Fruit fly (Drosophila melanogaster): ENCODE data around the gene Wdr37.

The Wdr37 gene

dm6 chr3R:18365978-18366643 is 36.4 kb downstream of the Wdr37 start, which contains the start of the genes WRNexo and Nup43 (continued):
- no peak for TF ChIP-seq Sry-β (GFP tag; optimal IDR thresholded peaks at IDR 0.05)
- TF ChIP-seq CG9932 (GFP tag; IDR thresholded peaks at IDR 0.05): peak; percentile 62
- no peak for TF ChIP-seq CG8478 (optimal IDR thresholded peaks at IDR 0.05)
- TF ChIP-seq sd (tag; optimal IDR thresholded peaks at IDR 0.05): no peak
- TF ChIP-seq Nf-YC (tag; optimal IDR thresholded peaks at IDR 0.05): peak; percentile 33
- peak; percentile 79 for TF ChIP-seq Med (GFP tag)
- no peak for TF ChIP-seq CG4282 (GFP tag; optimal IDR thresholded peaks at IDR 0.05)
- TF ChIP-seq CG2116 (GFP tag; optimal IDR thresholded peaks at IDR 0.05): peak; percentile 36
- no peak for TF ChIP-seq grn (GFP tag; optimal IDR thresholded peaks at IDR 0.05)
- TF ChIP-seq gsb (GFP tag; IDR thresholded peaks at IDR 0.05): no peak
- no peak for TF ChIP-seq Sox102F (GFP tag; optimal IDR thresholded peaks at IDR 0.05)
- no peak for TF ChIP-seq CG7745 (tag; optimal IDR thresholded peaks at IDR 0.05)
- peak; percentile 72 for TF ChIP-seq row (GFP tag; IDR thresholded peaks at IDR 0.05)
- TF ChIP-seq vfl (GFP tag; optimal IDR thresholded peaks at IDR 0.05): peak; percentile 2
- peak; percentile 59 for TF ChIP-seq CG32532 (GFP tag; IDR thresholded peaks at IDR 0.05)
- 0 out of 2 replicates have a peak, but pooled peaks have one; percentile 32 for TF ChIP-seq CG7372 (GFP tag; IDR thresholded peaks at IDR 0.05)
- TF ChIP-seq knrl (GFP tag; IDR thresholded peaks at IDR 0.05; ENCODE audit: partially characterized antibody): no peak
- TF ChIP-seq HHEX (GFP tag; optimal IDR thresholded peaks at IDR 0.05): no peak
- TF ChIP-seq CG3407 (GFP tag; optimal IDR thresholded peaks at IDR 0.05): no peak
- peak; percentile 49 for TF ChIP-seq ind (GFP tag; optimal IDR thresholded peaks at IDR 0.05)
- TF ChIP-seq pb (GFP tag; optimal IDR thresholded peaks at IDR 0.05): no peak
- TF ChIP-seq CG4360 (GFP tag; IDR thresholded peaks at IDR 0.05): no peak
- TF ChIP-seq D (optimal IDR thresholded peaks at IDR 0.05): no peak
- no peak for TF ChIP-seq D (GFP tag; optimal IDR thresholded peaks at IDR 0.05)
- TF ChIP-seq Hmr (GFP tag; optimal IDR thresholded peaks at IDR 0.05): peak; percentile 35
- TF ChIP-seq sisA (GFP tag; IDR thresholded peaks at IDR 0.05): peak; percentile 14; the same call in 1 of the 2 replicates
- TF ChIP-seq lmd (GFP tag; IDR thresholded peaks at IDR 0.05): peak; percentile 30; the same call in 1 of the 2 replicates
- TF ChIP-seq D19A (tag; optimal IDR thresholded peaks at IDR 0.05): no peak
- peak; percentile 53 for TF ChIP-seq CG12659 (GFP tag; optimal IDR thresholded peaks at IDR 0.05)
- TF ChIP-seq Lpt (GFP tag; optimal IDR thresholded peaks at IDR 0.05): no peak
- no peak for TF ChIP-seq CG13123 (GFP tag; optimal IDR thresholded peaks at IDR 0.05)
- no peak for TF ChIP-seq Dll (GFP tag; IDR thresholded peaks at IDR 0.05; ENCODE audit: partially characterized antibody)
- TF ChIP-seq hbn (GFP tag; IDR thresholded peaks at IDR 0.05; ENCODE audit: partially characterized antibody): no peak
- no peak for TF ChIP-seq gce (GFP tag; IDR thresholded peaks at IDR 0.05)
- no peak for TF ChIP-seq B-H2 (GFP tag; optimal IDR thresholded peaks at IDR 0.05)
- TF ChIP-seq twi (tag; optimal IDR thresholded peaks at IDR 0.05): no peak
- no peak for TF ChIP-seq CG5953 (GFP tag; IDR thresholded peaks at IDR 0.05)
- no peak for TF ChIP-seq CG18764 (GFP tag; optimal IDR thresholded peaks at IDR 0.05)
- TF ChIP-seq gro (GFP tag; optimal IDR thresholded peaks at IDR 0.05): no peak
- no peak for TF ChIP-seq CG13624 (GFP tag; optimal IDR thresholded peaks at IDR 0.05)
- TF ChIP-seq CG14014 (GFP tag; IDR thresholded peaks at IDR 0.05): peak; percentile 43; the same call in 1 of the 2 replicates
- no peak for TF ChIP-seq danr (GFP tag; IDR thresholded peaks at IDR 0.05)
- TF ChIP-seq ken (GFP tag; IDR thresholded peaks at IDR 0.05): peak; percentile 52; the same call in 1 of the 3 replicates
- peak; percentile 36 for TF ChIP-seq CG1602 (GFP tag; optimal IDR thresholded peaks at IDR 0.05)
- no peak for TF ChIP-seq ab (GFP tag; optimal IDR thresholded peaks at IDR 0.05)
- peak; percentile 61 for TF ChIP-seq CG30403 (GFP tag; optimal IDR thresholded peaks at IDR 0.05)
- no peak for TF ChIP-seq Hmx (GFP tag; optimal IDR thresholded peaks at IDR 0.05)
- peak; percentile 89 for TF ChIP-seq Ets65A (GFP tag)
- TF ChIP-seq vnd (GFP tag; IDR thresholded peaks at IDR 0.05; ENCODE audit: partially characterized antibody): no peak
- TF ChIP-seq dm (GFP tag; optimal IDR thresholded peaks at IDR 0.05): peak; percentile 31
- peak; percentile 36; the same call in 1 of the 2 replicates for TF ChIP-seq ttk (GFP tag; IDR thresholded peaks at IDR 0.05)
- TF ChIP-seq peb (GFP tag; IDR thresholded peaks at IDR 0.05): no peak
